Worm (Caenorhabditis elegans): ENCODE data around the gene C54E4.1.

DNA sequence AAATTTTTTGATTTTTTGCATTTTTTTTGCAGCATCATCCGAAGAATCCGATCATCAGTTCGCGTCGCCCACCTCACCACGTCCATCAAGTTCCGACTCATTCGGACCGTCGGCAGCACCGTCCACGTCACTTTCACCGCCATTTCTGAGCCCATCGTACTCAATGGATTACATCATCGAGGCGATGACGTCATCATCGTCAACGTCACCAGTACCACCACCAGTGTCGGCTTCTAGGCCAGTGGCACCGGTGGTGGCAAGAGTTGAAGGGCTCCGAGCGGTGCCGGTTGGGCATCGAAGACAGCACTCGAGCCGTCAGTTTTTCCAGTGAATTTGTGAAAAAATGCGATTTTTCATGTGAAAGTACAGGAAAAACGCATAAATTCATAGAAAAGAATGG is 48.3 kb downstream of the C54E4.1 start:
- TF ChIP-seq gmeb-1 (tag; optimal IDR thresholded peaks at IDR 0.05) (no peak), nhr-12 (tag; optimal IDR thresholded peaks at IDR 0.05) (no peak), ztf-4 (tag; optimal IDR thresholded peaks at IDR 0.05) (no peak), lsy-2 (tag; optimal IDR thresholded peaks at IDR 0.05) (no peak), zag-1 (tag; optimal IDR thresholded peaks at IDR 0.05) (no peak), lin-13 (GFP tag; optimal IDR thresholded peaks at IDR 0.05) (no peak), unc-39 (tag; optimal IDR thresholded peaks at IDR 0.05) (no peak), ztf-11 (tag; optimal IDR thresholded peaks at IDR 0.05) (no peak), nhr-21 (tag; optimal IDR thresholded peaks at IDR 0.05) (no peak), nhr-237 (tag; optimal IDR thresholded peaks at IDR 0.05) (no peak), elt-3 (tag; optimal IDR thresholded peaks at IDR 0.05) (no peak), mdl-1 (tag; optimal IDR thresholded peaks at IDR 0.05) (no peak)
